Fruit fly (Drosophila melanogaster): ENCODE results near the gene CG7394.

DNA sequence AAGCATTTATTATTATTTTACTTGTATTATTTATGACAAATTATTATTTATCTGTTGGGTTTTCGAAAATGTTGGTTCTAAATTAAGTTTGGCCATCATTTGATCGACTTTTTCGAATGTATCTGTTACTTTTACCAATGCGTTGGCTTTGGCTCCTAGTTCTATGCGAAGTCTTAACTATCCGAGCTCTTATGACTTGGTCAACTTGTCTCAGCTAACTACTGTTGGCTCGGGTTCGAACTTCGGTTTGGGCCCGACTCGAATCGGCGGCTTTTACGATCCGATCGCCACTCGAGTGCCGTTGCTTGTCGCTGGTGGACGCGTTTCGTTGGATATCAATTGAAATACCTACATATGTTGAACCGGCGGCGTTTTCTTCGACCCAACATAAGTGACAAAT is 48.4 kb upstream of the CG7394 start, which contains the start of gene CG7512:
- no peak for TF ChIP-seq CG11902 (GFP tag; optimal IDR thresholded peaks at IDR 0.05)
- TF ChIP-seq Sox15 (GFP tag; optimal IDR thresholded peaks at IDR 0.05), result no peak
- no peak for TF ChIP-seq eg (GFP tag; IDR thresholded peaks at IDR 0.05)
- TF ChIP-seq spab (GFP tag; optimal IDR thresholded peaks at IDR 0.05), result no peak
- TF ChIP-seq Ets21C (GFP tag; optimal IDR thresholded peaks at IDR 0.05), result no peak
- TF ChIP-seq CG8319 (GFP tag; optimal IDR thresholded peaks at IDR 0.05), result no peak
- no peak for TF ChIP-seq esn (GFP tag; optimal IDR thresholded peaks at IDR 0.05)
- no peak for TF ChIP-seq salr (GFP tag; optimal IDR thresholded peaks at IDR 0.05)
- TF ChIP-seq CG3919 (GFP tag; optimal IDR thresholded peaks at IDR 0.05), result no peak
- TF ChIP-seq CG6163 (GFP tag; IDR thresholded peaks at IDR 0.05), result no peak
- no peak for TF ChIP-seq Smox (GFP tag; optimal IDR thresholded peaks at IDR 0.05)
- TF ChIP-seq Blimp-1 (GFP tag; optimal IDR thresholded peaks at IDR 0.05), result no peak
- no peak for TF ChIP-seq Hr38 (GFP tag; optimal IDR thresholded peaks at IDR 0.05)
- no peak for TF ChIP-seq acj6 (GFP tag; optimal IDR thresholded peaks at IDR 0.05)

Measured in whole organism, prepupa.